Fruit fly (Drosophila melanogaster) whole organism, adult: Measurements from ENCODE around the gene CG6664.

ENCODE experiments used
- CG33017 ChIP-seq: fragments of 200-800 bp; sonication (Bioruptor generic); optimal IDR thresholded peaks from 2 replicates; lab custom pipeline; 2018; ENCODE audit warnings: missing biosample characterization, mild to moderate bottlenecking, missing genetic modification characterization, moderate library complexity
- CG7101 ChIP-seq: fragments of 200-800 bp; sonication (Bioruptor generic); optimal IDR thresholded peaks from 2 replicates; lab custom pipeline; 2018; ENCODE audit warnings: missing biosample characterization, mild to moderate bottlenecking, missing genetic modification characterization, moderate library complexity

DNA sequence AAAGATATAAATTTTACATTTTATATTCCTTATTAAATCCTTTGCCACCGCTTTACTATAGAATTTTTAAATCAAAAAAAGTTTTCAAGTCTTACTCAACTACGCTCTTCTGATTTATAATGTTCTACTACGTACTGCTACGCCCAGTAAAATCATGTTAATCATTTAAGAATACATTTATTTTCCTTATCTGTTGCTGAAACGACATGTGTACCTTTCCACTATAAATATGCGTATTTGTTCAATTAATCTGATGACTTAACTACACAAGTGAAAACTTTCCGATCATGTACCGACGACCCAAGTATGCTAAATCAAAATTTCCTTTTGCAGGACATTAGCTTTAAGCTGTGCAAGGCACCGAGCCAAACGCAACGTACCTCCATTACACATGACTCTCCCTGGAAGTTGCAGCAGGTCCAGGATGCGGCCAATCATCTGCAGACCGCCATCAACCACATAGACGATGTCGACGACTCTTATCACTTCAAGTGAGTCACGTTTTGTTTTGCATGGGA, 36.5 kb upstream of the CG6664 start:
- no peak for TF ChIP-seq CG33017 (tag; lab: Kevin White, UChicago)
- TF ChIP-seq CG7101 (tag; lab: Kevin White, UChicago) = no peak
